Fruit fly (Drosophila melanogaster) Kc167 (cell line): Measurements from ENCODE around the gene Rpn12R.

ENCODE experiments used
- Myc ChIP-seq: fragments of >200 bp; optimal IDR thresholded peaks from 2 replicates; lab custom pipeline; 2017; ENCODE audit warnings: missing external identifiers
- Sin3A ChIP-seq: fragments of >200 bp; optimal IDR thresholded peaks from 2 replicates; lab custom pipeline; 2018; ENCODE audit warnings: missing external identifiers
- h ChIP-seq: fragments of >200 bp; optimal IDR thresholded peaks from 3 replicates; lab custom pipeline; 2018; ENCODE audit warnings: missing external identifiers
- insv ChIP-seq: fragments of >200 bp; optimal IDR thresholded peaks from 3 replicates; lab custom pipeline; 2018; ENCODE audit warnings: missing external identifiers
- psq ChIP-seq: fragments of >200 bp; optimal IDR thresholded peaks from 2 replicates; lab custom pipeline; 2017; ENCODE audit warnings: missing external identifiers
- ttk ChIP-seq: sonication (Bioruptor generic); optimal IDR thresholded peaks from 2 replicates; lab custom pipeline; 2017; ENCODE audit warnings: missing external identifiers

Gene Rpn12R

dm6 chr3L:15054477-15054876, 12.1 kb upstream of the Rpn12R start, which contains the start of gene EAChm:
Gene EAChm, plus strand, starts transcription at chr3L:15054777.
- TF ChIP-seq Sin3A (lab: Kevin White, UChicago) = no peak
- TF ChIP-seq ttk (lab: Kevin White, UChicago) = no peak
- TF ChIP-seq psq (lab: Kevin White, UChicago) = no peak
- TF ChIP-seq Myc (lab: Kevin White, UChicago) = no peak
- no peak for TF ChIP-seq h (lab: Kevin White, UChicago)
- no peak for TF ChIP-seq insv (lab: Kevin White, UChicago)

- TF ChIP-seq insv (lab: Kevin White, UChicago) = no peak
- no peak for TF ChIP-seq h (lab: Kevin White, UChicago)
- no peak for TF ChIP-seq Myc (lab: Kevin White, UChicago)
- TF ChIP-seq psq (lab: Kevin White, UChicago) = no peak
- TF ChIP-seq ttk (lab: Kevin White, UChicago) = no peak
- no peak for TF ChIP-seq Sin3A (lab: Kevin White, UChicago)
Observed at dm6 chr3L:15054035-15054434, 11.7 kb upstream of the Rpn12R start, which contains the start of gene CG18649. Gene CG18649, minus strand, starts transcription at chr3L:15054135.

dm6 chr3L:15053251-15053650, 10.9 kb upstream of the Rpn12R start, which contains the start of gene CG43680:
Gene CG43680, minus strand, starts transcription at chr3L:15053351.
- TF ChIP-seq insv (lab: Kevin White, UChicago) = no peak
- no peak for TF ChIP-seq psq (lab: Kevin White, UChicago)
- no peak for TF ChIP-seq ttk (lab: Kevin White, UChicago)
- TF ChIP-seq Sin3A (lab: Kevin White, UChicago) = no peak

- TF ChIP-seq h (lab: Kevin White, UChicago) = no peak
Observed at dm6 chr3L:15052390-15052789, 10.0 kb upstream of the Rpn12R start, which contains the start of gene CG13461. Gene CG13461, minus strand, starts transcription at chr3L:15052490.

- TF ChIP-seq ttk (lab: Kevin White, UChicago) (no peak), insv (lab: Kevin White, UChicago) (no peak), psq (lab: Kevin White, UChicago) (no peak)
Observed at dm6 chr3L:15051325-15051724, 9.0 kb upstream of the Rpn12R start, which contains the start of gene CG43679. Gene CG43679, minus strand, starts transcription at chr3L:15051425.

- TF ChIP-seq Myc (lab: Kevin White, UChicago) = no peak
Observed at dm6 chr3L:15050706-15051105, 8.3 kb upstream of the Rpn12R start, which contains the start of gene CG12310. Gene CG12310, minus strand, starts transcription at chr3L:15050806.

dm6 chr3L:15050109-15050508, 7.7 kb upstream of the Rpn12R start, which contains the start of gene CG18581:
Gene CG18581, minus strand, starts transcription at chr3L:15050209.
- TF ChIP-seq insv (lab: Kevin White, UChicago) = no peak
- TF ChIP-seq Sin3A (lab: Kevin White, UChicago) = no peak
- TF ChIP-seq ttk (lab: Kevin White, UChicago) = no peak
- TF ChIP-seq psq (lab: Kevin White, UChicago) = no peak
- no peak for TF ChIP-seq Myc (lab: Kevin White, UChicago)
- no peak for TF ChIP-seq h (lab: Kevin White, UChicago)

- TF ChIP-seq ttk (lab: Kevin White, UChicago) (no peak), psq (lab: Kevin White, UChicago) (no peak), Sin3A (lab: Kevin White, UChicago) (no peak), h (lab: Kevin White, UChicago) (no peak), Myc (lab: Kevin White, UChicago) (no peak), insv (lab: Kevin White, UChicago) (no peak)
Observed at dm6 chr3L:15049395-15049794, 7.0 kb upstream of the Rpn12R start, which contains the start of gene CG43678. Gene CG43678, minus strand, starts transcription at chr3L:15049495.

- no peak for TF ChIP-seq h (lab: Kevin White, UChicago)
- TF ChIP-seq Myc (lab: Kevin White, UChicago) = no peak
- TF ChIP-seq ttk (lab: Kevin White, UChicago) = no peak
- no peak for TF ChIP-seq Sin3A (lab: Kevin White, UChicago)
- no peak for TF ChIP-seq insv (lab: Kevin White, UChicago)
- TF ChIP-seq psq (lab: Kevin White, UChicago) = no peak
Observed at dm6 chr3L:15048091-15048490, 5.7 kb upstream of the Rpn12R start.

dm6 chr3L:15047606-15048005, 5.2 kb upstream of the Rpn12R start:
- TF ChIP-seq ttk (lab: Kevin White, UChicago) (no peak), h (lab: Kevin White, UChicago) (no peak), Myc (lab: Kevin White, UChicago) (no peak), Sin3A (lab: Kevin White, UChicago) (no peak), insv (lab: Kevin White, UChicago) (no peak), psq (lab: Kevin White, UChicago) (no peak)

- TF ChIP-seq insv (lab: Kevin White, UChicago) = no peak
- TF ChIP-seq psq (lab: Kevin White, UChicago) = no peak
- no peak for TF ChIP-seq ttk (lab: Kevin White, UChicago)
- no peak for TF ChIP-seq h (lab: Kevin White, UChicago)
- TF ChIP-seq Sin3A (lab: Kevin White, UChicago) = no peak
- TF ChIP-seq Myc (lab: Kevin White, UChicago) = no peak
Observed at dm6 chr3L:15045114-15045513, 2.7 kb upstream of the Rpn12R start.

- TF ChIP-seq Sin3A (lab: Kevin White, UChicago) = no peak
- TF ChIP-seq psq (lab: Kevin White, UChicago) = no peak
- no peak for TF ChIP-seq insv (lab: Kevin White, UChicago)
- TF ChIP-seq ttk (lab: Kevin White, UChicago) = no peak
- no peak for TF ChIP-seq Myc (lab: Kevin White, UChicago)
Observed at dm6 chr3L:15043874-15044336, 1.5 kb upstream of the Rpn12R start, which contains the start of gene ind. Gene ind, minus strand, starts transcription at chr3L:15043924.
